Fruit fly (Drosophila melanogaster) whole organism, embryonic: ENCODE data around the gene dgt1.

Source experiments
- ATbp ChIP-seq: fragments of 200-800 bp; sonication (Bioruptor generic); optimal IDR thresholded peaks from 2 replicates; lab custom pipeline; 2017; ENCODE audit warnings: missing biosample characterization, mild to moderate bottlenecking, missing genetic modification characterization, missing genetic modification reagents
- CG10565 ChIP-seq: fragments of 200-800 bp; sonication (Bioruptor generic); optimal IDR thresholded peaks from 3 replicates; lab custom pipeline; 2016; ENCODE audit warnings: missing biosample characterization, mild to moderate bottlenecking, missing genetic modification characterization
- CG11085 ChIP-seq: fragments of 200-800 bp; sonication (Bioruptor generic); IDR thresholded peaks from 2 replicates; pipeline ENCODE4 v1.3.6; 2022; ENCODE audit warnings: missing biosample characterization, missing genetic modification characterization
- CG14441 ChIP-seq: fragments of 200-800 bp; sonication (Bioruptor generic); IDR thresholded peaks from 2 replicates; pipeline ENCODE4 v1.3.6; 2022; ENCODE audit warnings: missing biosample characterization, missing genetic modification characterization
- CG14710 ChIP-seq: fragments of 200-800 bp; sonication (Bioruptor generic); optimal IDR thresholded peaks from 3 replicates; lab custom pipeline; 2019; ENCODE audit warnings: missing biosample characterization, mild to moderate bottlenecking, missing genetic modification characterization, moderate library complexity
- CG15601 ChIP-seq: fragments of 200-800 bp; sonication (Bioruptor generic); optimal IDR thresholded peaks from 3 replicates; lab custom pipeline; 2019; ENCODE audit warnings: missing biosample characterization, mild to moderate bottlenecking, missing genetic modification characterization, moderate library complexity
- CG18619 ChIP-seq: fragments of 200-800 bp; sonication (Bioruptor generic); optimal IDR thresholded peaks from 3 replicates; lab custom pipeline; 2017; ENCODE audit warnings: missing biosample characterization, mild to moderate bottlenecking, missing genetic modification characterization
- CG30403 ChIP-seq: fragments of 200-800 bp; sonication (Bioruptor generic); optimal IDR thresholded peaks from 3 replicates; lab custom pipeline; 2016; ENCODE audit warnings: missing biosample characterization, missing genetic modification characterization
- CG31224 ChIP-seq: fragments of 200-800 bp; sonication (Bioruptor generic); IDR thresholded peaks from 2 replicates; pipeline ENCODE4 v1.3.6; 2022; ENCODE audit warnings: missing biosample characterization, missing genetic modification characterization
- CG31365 ChIP-seq: fragments of 200-800 bp; sonication (Bioruptor generic); optimal IDR thresholded peaks from 2 replicates; lab custom pipeline; 2018; ENCODE audit warnings: missing biosample characterization, mild to moderate bottlenecking, missing genetic modification characterization
- CG4854 ChIP-seq: fragments of 200-800 bp; sonication (Bioruptor generic); optimal IDR thresholded peaks from 2 replicates; lab custom pipeline; 2016; ENCODE audit warnings: missing biosample characterization, missing genetic modification characterization, inconsistent platforms
- CG5953 ChIP-seq: fragments of 200-800 bp; sonication (Bioruptor generic); IDR thresholded peaks from 2 replicates; pipeline ENCODE4 v1.3.6; 2022; ENCODE audit warnings: missing biosample characterization, missing genetic modification characterization
- CG6765 ChIP-seq: fragments of 200-800 bp; sonication (Bioruptor generic); optimal IDR thresholded peaks from 3 replicates; lab custom pipeline; 2017; ENCODE audit warnings: missing biosample characterization, mild to moderate bottlenecking, missing genetic modification characterization
- CG6813 ChIP-seq: fragments of 200-800 bp; sonication (Bioruptor generic); optimal IDR thresholded peaks from 2 replicates; lab custom pipeline; 2017; ENCODE audit warnings: missing biosample characterization, missing genetic modification characterization, mild to moderate bottlenecking, moderate library complexity, missing genetic modification reagents
- CG7271 ChIP-seq: fragments of 200-800 bp; sonication (Bioruptor generic); optimal IDR thresholded peaks from 2 replicates; lab custom pipeline; 2018; ENCODE audit warnings: missing biosample characterization, mild to moderate bottlenecking, missing genetic modification characterization, moderate library complexity
- CG8478 ChIP-seq: fragments of >200 bp; optimal IDR thresholded peaks from 2 replicates; lab custom pipeline; 2018
- CG8765 ChIP-seq: fragments of 200-800 bp; sonication (Bioruptor generic); IDR thresholded peaks from 2 replicates; pipeline ENCODE4 v1.3.6; 2022; ENCODE audit warnings: missing biosample characterization, missing genetic modification characterization
- CG9437 ChIP-seq: fragments of 200-800 bp; sonication (Bioruptor generic); optimal IDR thresholded peaks from 2 replicates; lab custom pipeline; 2018; ENCODE audit warnings: missing biosample characterization, mild to moderate bottlenecking, missing genetic modification characterization
- CG9609 ChIP-seq: fragments of 200-800 bp; sonication (Bioruptor generic); optimal IDR thresholded peaks from 3 replicates; lab custom pipeline; 2016; ENCODE audit warnings: missing biosample characterization, missing genetic modification characterization
- CG9876 ChIP-seq: fragments of 200-800 bp; sonication (Bioruptor generic); optimal IDR thresholded peaks from 2 replicates; lab custom pipeline; 2016; ENCODE audit warnings: missing biosample characterization, missing genetic modification characterization
- GATAe ChIP-seq: fragments of 200-800 bp; sonication (Bioruptor generic); conservative IDR thresholded peaks from 2 replicates; pipeline ENCODE4 v1.3.6; 2022; ENCODE audit warnings: missing biosample characterization, missing genetic modification characterization
- Hey ChIP-seq: fragments of 200-800 bp; sonication (Bioruptor generic); optimal IDR thresholded peaks from 3 replicates; lab custom pipeline; 2018; ENCODE audit warnings: missing biosample characterization, mild to moderate bottlenecking, missing genetic modification characterization
- Hr3 ChIP-seq: fragments of 200-800 bp; sonication (Bioruptor generic); optimal IDR thresholded peaks from 3 replicates; lab custom pipeline; 2016; ENCODE audit warnings: missing biosample characterization, missing genetic modification characterization
- Kr ChIP-seq: fragments of 200-800 bp; sonication (Bioruptor generic); optimal IDR thresholded peaks from 2 replicates; lab custom pipeline; 2017; ENCODE audit warnings: missing biosample characterization, mild to moderate bottlenecking, missing genetic modification characterization
- Oaz ChIP-seq: fragments of 200-800 bp; sonication (Bioruptor generic); IDR thresholded peaks from 2 replicates; pipeline ENCODE4 v1.3.6; 2022; ENCODE audit warnings: missing biosample characterization, missing genetic modification characterization
- Ravus ChIP-seq: fragments of 200-800 bp; sonication (Bioruptor generic); IDR thresholded peaks from 2 replicates; pipeline ENCODE4 v1.3.6; 2022; ENCODE audit warnings: missing biosample characterization, missing genetic modification characterization
- Sry-β ChIP-seq: fragments of 200-800 bp; sonication (Bioruptor generic); optimal IDR thresholded peaks from 2 replicates; lab custom pipeline; 2018; ENCODE audit warnings: missing biosample characterization, mild to moderate bottlenecking, missing genetic modification characterization, moderate library complexity
- ara ChIP-seq: fragments of 200-800 bp; sonication (Bioruptor generic); IDR thresholded peaks from 2 replicates; pipeline ENCODE4 v1.3.6; 2022; ENCODE audit warnings: missing biosample characterization, missing genetic modification characterization
- bab2 ChIP-seq: fragments of 200-800 bp; sonication (Bioruptor generic); optimal IDR thresholded peaks from 2 replicates; lab custom pipeline; 2016; ENCODE audit warnings: missing biosample characterization, missing genetic modification characterization
- corto ChIP-seq: fragments of 200-800 bp; sonication (Bioruptor generic); optimal IDR thresholded peaks from 2 replicates; lab custom pipeline; 2016; ENCODE audit warnings: missing biosample characterization, mild to moderate bottlenecking, missing genetic modification characterization, moderate library complexity
- dati ChIP-seq: fragments of 200-800 bp; sonication (Bioruptor generic); IDR thresholded peaks from 2 replicates; pipeline ENCODE4 v1.3.6; 2022; ENCODE audit warnings: missing biosample characterization, missing genetic modification characterization
- dimm ChIP-seq: fragments of 200-800 bp; sonication (Bioruptor generic); IDR thresholded peaks from 2 replicates; pipeline ENCODE4 v1.3.6; 2022; ENCODE audit warnings: missing biosample characterization, missing genetic modification characterization
- disco-r ChIP-seq: fragments of 200-800 bp; sonication (Bioruptor generic); optimal IDR thresholded peaks from 2 replicates; lab custom pipeline; 2016; ENCODE audit warnings: missing biosample characterization, missing genetic modification characterization
- fd102C ChIP-seq: fragments of 200-800 bp; sonication (Bioruptor generic); optimal IDR thresholded peaks from 2 replicates; lab custom pipeline; 2018; ENCODE audit warnings: missing biosample characterization, mild to moderate bottlenecking, missing genetic modification characterization, moderate library complexity
- fd64A ChIP-seq: fragments of 200-800 bp; sonication (Bioruptor generic); optimal IDR thresholded peaks from 3 replicates; lab custom pipeline; 2018; ENCODE audit warnings: missing biosample characterization, mild to moderate bottlenecking, missing genetic modification characterization
- hbn ChIP-seq: fragments of 200-800 bp; sonication (Bioruptor generic); IDR thresholded peaks from 2 replicates; pipeline ENCODE4 v1.3.6; 2022; ENCODE audit warnings: missing biosample characterization, missing genetic modification characterization; ENCODE audit not compliant: partially characterized antibody
- her ChIP-seq: fragments of 200-800 bp; sonication (Bioruptor generic); optimal IDR thresholded peaks from 2 replicates; lab custom pipeline; 2016; ENCODE audit warnings: missing biosample characterization, missing genetic modification characterization
- hkb ChIP-seq, 2 experiments: fragments of 200-800 bp in 1 of 2; fragments of >200 bp in 1 of 2; sonication (Bioruptor generic) in 1 of 2; IDR thresholded peaks in 1 of 2; optimal IDR thresholded peaks in 1 of 2; 2 replicates each; pipeline versions ENCODE4 v1.3.6 to Lab custom; 2017 to 2022; ENCODE audit warnings: missing biosample characterization in 1 of 2, missing genetic modification characterization in 1 of 2
- ind ChIP-seq: fragments of 200-800 bp; sonication (Bioruptor generic); optimal IDR thresholded peaks from 3 replicates; lab custom pipeline; 2016; ENCODE audit warnings: missing biosample characterization, missing genetic modification characterization
- kni ChIP-seq: fragments of 200-800 bp; sonication (Bioruptor generic); optimal IDR thresholded peaks from 3 replicates; lab custom pipeline; 2017; ENCODE audit warnings: mild to moderate bottlenecking, missing biosample characterization, missing genetic modification reagents, missing genetic modification characterization
- nau ChIP-seq: fragments of 200-800 bp; sonication (Bioruptor generic); optimal IDR thresholded peaks from 3 replicates; lab custom pipeline; 2017; ENCODE audit warnings: missing biosample characterization, mild to moderate bottlenecking, missing genetic modification characterization, missing genetic modification reagents
- nerfin-2 ChIP-seq: fragments of 200-800 bp; sonication (Bioruptor generic); IDR thresholded peaks from 2 replicates; pipeline ENCODE4 v1.3.6; 2022; ENCODE audit warnings: missing biosample characterization, missing genetic modification characterization; ENCODE audit not compliant: partially characterized antibody
- org-1 ChIP-seq: fragments of 200-800 bp; sonication (Bioruptor generic); optimal IDR thresholded peaks from 2 replicates; lab custom pipeline; 2017; ENCODE audit warnings: missing biosample characterization, missing genetic modification characterization
- pan ChIP-seq, 4 experiments: fragments of >200 bp in 3 of 4; fragments of 200-800 bp in 1 of 4; sonication (Bioruptor generic) in 1 of 4; optimal IDR thresholded peaks in 3 of 4; IDR thresholded peaks in 1 of 4; 2 replicates each; pipeline versions ENCODE4 v1.3.6 to Lab custom; 2017 to 2022; ENCODE audit warnings: missing biosample characterization in 2 of 4, missing genetic modification characterization in 2 of 4, mixed read lengths in 1 of 4
- ranshi ChIP-seq: fragments of 200-800 bp; sonication (Bioruptor generic); IDR thresholded peaks from 2 replicates; pipeline ENCODE4 v1.3.6; 2022; ENCODE audit warnings: missing biosample characterization, missing genetic modification characterization
- rib ChIP-seq: fragments of 200-800 bp; sonication (Bioruptor generic); IDR thresholded peaks from 2 replicates; pipeline ENCODE4 v1.3.6; 2022; ENCODE audit warnings: missing biosample characterization, missing genetic modification characterization
- sim ChIP-seq: fragments of 200-800 bp; sonication (Bioruptor generic); IDR thresholded peaks from 2 replicates; pipeline ENCODE4 v1.3.6; 2022; ENCODE audit warnings: missing biosample characterization, missing genetic modification characterization
- tin ChIP-seq: fragments of 200-800 bp; sonication (Bioruptor generic); optimal IDR thresholded peaks from 3 replicates; lab custom pipeline; 2016; ENCODE audit warnings: missing biosample characterization, missing genetic modification characterization
- toy ChIP-seq: fragments of 200-800 bp; sonication (Bioruptor generic); IDR thresholded peaks from 2 replicates; pipeline ENCODE4 v1.3.6; 2022; ENCODE audit warnings: missing biosample characterization, missing genetic modification characterization
- wek ChIP-seq: fragments of 200-800 bp; sonication (Bioruptor generic); optimal IDR thresholded peaks from 3 replicates; lab custom pipeline; 2018; ENCODE audit warnings: missing biosample characterization, mild to moderate bottlenecking, missing genetic modification characterization, moderate library complexity
- wor ChIP-seq: fragments of 200-800 bp; sonication (Bioruptor generic); IDR thresholded peaks from 2 replicates; pipeline ENCODE4 v1.3.6; 2022; ENCODE audit warnings: missing biosample characterization, missing genetic modification characterization

Gene dgt1

dm6 chr3R:29841293-29841791 lies 15.9 kb downstream of the dgt1 start, which contains the start of gene Cad99C (continued):
- TF ChIP-seq hbn (no peak), dati (GFP tag; lab: Robert Waterston, UW) (no peak), Kr (GFP tag; lab: Kevin White, UChicago) (no peak), GATAe (GFP tag; lab: Robert Waterston, UW) (no peak), CG14441 (GFP tag; lab: Robert Waterston, UW) (no peak), rib (no peak), CG18619 (GFP tag; lab: Kevin White, UChicago) (no peak), nau (GFP tag; lab: Kevin White, UChicago) (no peak), kni (GFP tag; lab: Kevin White, UChicago) (peak; percentile 95), toy (no peak), CG8765 (GFP tag; lab: Robert Waterston, UW) (no peak), CG7271 (no peak), org-1 (GFP tag; lab: Kevin White, UChicago) (no peak), Ravus (GFP tag; lab: Robert Waterston, UW) (no peak), corto (no peak), CG6765 (GFP tag; lab: Kevin White, UChicago) (no peak), CG5953 (GFP tag; lab: Robert Waterston, UW) (no peak), CG4854 (GFP tag; lab: Kevin White, UChicago) (no peak), tin (GFP tag; lab: Kevin White, UChicago) (no peak), hkb (optimal IDR thresholded peaks at IDR 0.05; lab: Kevin White, UChicago) (no peak), hkb (GFP tag; IDR thresholded peaks at IDR 0.05; lab: Robert Waterston, UW) (no peak), Oaz (GFP tag; lab: Robert Waterston, UW) (no peak), CG9609 (GFP tag; lab: Kevin White, UChicago) (no peak), CG30403 (GFP tag; lab: Kevin White, UChicago) (no peak), CG11085 (GFP tag; lab: Robert Waterston, UW) (no peak), nerfin-2 (GFP tag; lab: Robert Waterston, UW) (no peak), pan (optimal IDR thresholded peaks at IDR 0.05; lab: Kevin White, UChicago) (no peak), pan (GFP tag; optimal IDR thresholded peaks at IDR 0.05 in 1 of 2, IDR thresholded peaks at IDR 0.05 in 1 of 2) (peak in 1 of 2 experiments; percentile 32), fd64A (no peak), CG31365 (tag; lab: Kevin White, UChicago) (no peak), CG6813 (no peak), Hey (tag; lab: Kevin White, UChicago) (no peak), ATbp (no peak), ranshi (GFP tag; lab: Robert Waterston, UW) (no peak), CG9876 (GFP tag; lab: Kevin White, UChicago) (no peak), CG15601 (tag; lab: Kevin White, UChicago) (no peak), wek (GFP tag; lab: Kevin White, UChicago) (no peak), wor (no peak), CG9437 (GFP tag; lab: Kevin White, UChicago) (no peak), fd102C (GFP tag; lab: Kevin White, UChicago) (no peak), Hr3 (GFP tag; lab: Kevin White, UChicago) (no peak), CG14710 (tag; lab: Kevin White, UChicago) (no peak), her (no peak), sim (GFP tag; lab: Robert Waterston, UW) (no peak), CG10565 (GFP tag; lab: Kevin White, UChicago) (no peak), ind (GFP tag; lab: Kevin White, UChicago) (no peak), bab2 (GFP tag; lab: Kevin White, UChicago) (no peak), Sry-β (GFP tag; lab: Kevin White, UChicago) (no peak), CG8478 (lab: Kevin White, UChicago) (no peak), ara (GFP tag; lab: Robert Waterston, UW) (no peak), disco-r (no peak), CG31224 (GFP tag; lab: Robert Waterston, UW) (0 out of 2 replicates have a peak, but pooled peaks have one; percentile 15), dimm (no peak)
